Fruit fly (Drosophila melanogaster) whole organism, embryonic: Measurements from ENCODE around the gene mRpS7.

ENCODE experiments used
- Adf1 ChIP-seq: fragments of 200-800 bp; sonication (Bioruptor generic); IDR thresholded peaks from 2 replicates; pipeline ENCODE4 v1.3.6; 2022; ENCODE audit warnings: missing biosample characterization, missing genetic modification characterization
- Antp ChIP-seq: fragments of 200-800 bp; sonication (Bioruptor generic); optimal IDR thresholded peaks from 3 replicates; lab custom pipeline; 2016; ENCODE audit warnings: missing biosample characterization, missing genetic modification characterization
- BEAF-32 ChIP-seq: fragments of 200-800 bp; sonication (Bioruptor generic); optimal IDR thresholded peaks from 3 replicates; lab custom pipeline; 2017; ENCODE audit warnings: missing biosample characterization, missing genetic modification characterization, mild to moderate bottlenecking, moderate library complexity, missing genetic modification reagents
- BtbVII ChIP-seq: fragments of 200-800 bp; sonication (Bioruptor generic); optimal IDR thresholded peaks from 3 replicates; lab custom pipeline; 2017; ENCODE audit warnings: missing biosample characterization, mild to moderate bottlenecking, missing genetic modification characterization
- CG10959 ChIP-seq: fragments of 200-800 bp; sonication (Bioruptor generic); IDR thresholded peaks from 2 replicates; pipeline ENCODE4 v1.3.6; 2022; ENCODE audit warnings: missing biosample characterization, missing genetic modification characterization
- CG13287 ChIP-seq: fragments of 200-800 bp; sonication (Bioruptor generic); IDR thresholded peaks from 2 replicates; pipeline ENCODE4 v1.3.6; 2022; ENCODE audit warnings: missing biosample characterization, missing genetic modification characterization; ENCODE audit not compliant: partially characterized antibody
- CG14014 ChIP-seq: fragments of 200-800 bp; sonication (Bioruptor generic); IDR thresholded peaks from 2 replicates; pipeline ENCODE4 v1.3.6; 2022; ENCODE audit warnings: missing biosample characterization, missing genetic modification characterization
- CG17328 ChIP-seq: fragments of 200-800 bp; sonication (Bioruptor generic); IDR thresholded peaks from 2 replicates; pipeline ENCODE4 v1.3.6; 2022; ENCODE audit warnings: missing biosample characterization, missing genetic modification characterization
- CG17385 ChIP-seq: fragments of 200-800 bp; sonication (Bioruptor generic); optimal IDR thresholded peaks from 3 replicates; lab custom pipeline; 2018; ENCODE audit warnings: missing biosample characterization, mild to moderate bottlenecking, missing genetic modification characterization
- CG4617 ChIP-seq: fragments of 200-800 bp; sonication (Bioruptor generic); optimal IDR thresholded peaks from 3 replicates; lab custom pipeline; 2016; ENCODE audit warnings: missing biosample characterization, missing genetic modification characterization, borderline replicate concordance
- CG9437 ChIP-seq: fragments of 200-800 bp; sonication (Bioruptor generic); optimal IDR thresholded peaks from 2 replicates; lab custom pipeline; 2018; ENCODE audit warnings: missing biosample characterization, mild to moderate bottlenecking, missing genetic modification characterization
- CG9876 ChIP-seq: fragments of 200-800 bp; sonication (Bioruptor generic); optimal IDR thresholded peaks from 2 replicates; lab custom pipeline; 2016; ENCODE audit warnings: missing biosample characterization, missing genetic modification characterization
- Elba2 ChIP-seq: fragments of 200-800 bp; sonication (Bioruptor generic); optimal IDR thresholded peaks from 3 replicates; lab custom pipeline; 2016; ENCODE audit warnings: missing biosample characterization, missing genetic modification characterization
- Fer1 ChIP-seq: fragments of 200-800 bp; sonication (Bioruptor generic); optimal IDR thresholded peaks from 2 replicates; lab custom pipeline; 2017; ENCODE audit warnings: missing biosample characterization, mild to moderate bottlenecking, missing genetic modification characterization
- Fer3 ChIP-seq: fragments of 200-800 bp; sonication (Bioruptor generic); optimal IDR thresholded peaks from 2 replicates; lab custom pipeline; 2018; ENCODE audit warnings: missing biosample characterization, mild to moderate bottlenecking, missing genetic modification characterization, moderate library complexity
- Hey ChIP-seq: fragments of 200-800 bp; sonication (Bioruptor generic); optimal IDR thresholded peaks from 3 replicates; lab custom pipeline; 2018; ENCODE audit warnings: missing biosample characterization, mild to moderate bottlenecking, missing genetic modification characterization
- Kr ChIP-seq: fragments of 200-800 bp; sonication (Bioruptor generic); optimal IDR thresholded peaks from 2 replicates; lab custom pipeline; 2017; ENCODE audit warnings: missing biosample characterization, mild to moderate bottlenecking, missing genetic modification characterization
- Lim3 ChIP-seq: fragments of 200-800 bp; sonication (Bioruptor generic); IDR thresholded peaks from 2 replicates; pipeline ENCODE4 v1.3.6; 2022; ENCODE audit warnings: missing biosample characterization, missing genetic modification characterization
- MTF-1 ChIP-seq: fragments of 200-800 bp; sonication (Bioruptor generic); optimal IDR thresholded peaks from 2 replicates; lab custom pipeline; 2018; ENCODE audit warnings: missing biosample characterization, mild to moderate bottlenecking, missing genetic modification characterization, borderline replicate concordance
- Max ChIP-seq: fragments of 200-800 bp; sonication (Bioruptor generic); optimal IDR thresholded peaks from 2 replicates; lab custom pipeline; 2016; ENCODE audit warnings: missing biosample characterization, mild to moderate bottlenecking, missing genetic modification characterization
- Med ChIP-seq: fragments of 200-800 bp; sonication (Bioruptor generic); peaks from one replicate; lab custom pipeline; 2016; ENCODE audit warnings: missing biosample characterization, missing genetic modification characterization, mild to moderate bottlenecking, inconsistent platforms, moderate library complexity
- Oaz ChIP-seq: fragments of 200-800 bp; sonication (Bioruptor generic); IDR thresholded peaks from 2 replicates; pipeline ENCODE4 v1.3.6; 2022; ENCODE audit warnings: missing biosample characterization, missing genetic modification characterization
- Poxn ChIP-seq: fragments of 200-800 bp; sonication (Bioruptor generic); IDR thresholded peaks from 2 replicates; pipeline ENCODE4 v1.3.6; 2022; ENCODE audit warnings: missing biosample characterization, missing genetic modification characterization
- ab ChIP-seq: fragments of 200-800 bp; sonication (Bioruptor generic); optimal IDR thresholded peaks from 2 replicates; lab custom pipeline; 2016; ENCODE audit warnings: missing biosample characterization, missing genetic modification characterization
- ac ChIP-seq: fragments of 200-800 bp; sonication (Bioruptor generic); optimal IDR thresholded peaks from 3 replicates; lab custom pipeline; 2017; ENCODE audit warnings: missing biosample characterization, mild to moderate bottlenecking, missing genetic modification characterization
- ase ChIP-seq: fragments of 200-800 bp; sonication (Bioruptor generic); IDR thresholded peaks from 3 replicates; pipeline ENCODE4 v1.3.6; 2022; ENCODE audit warnings: missing biosample characterization, missing genetic modification characterization
- ash1 ChIP-seq: fragments of 200-800 bp; sonication (Bioruptor generic); optimal IDR thresholded peaks from 2 replicates; lab custom pipeline; 2018; ENCODE audit warnings: missing biosample characterization, mild to moderate bottlenecking, missing genetic modification characterization
- disco-r ChIP-seq: fragments of 200-800 bp; sonication (Bioruptor generic); optimal IDR thresholded peaks from 2 replicates; lab custom pipeline; 2016; ENCODE audit warnings: missing biosample characterization, missing genetic modification characterization
- dpn ChIP-seq, 2 experiments: fragments of 200-800 bp; sonication (Bioruptor generic); optimal IDR thresholded peaks; 3 replicates each; lab custom pipeline; 2016; ENCODE audit warnings: missing biosample characterization in 2 of 2, missing genetic modification characterization in 2 of 2
- dysf ChIP-seq: fragments of 200-800 bp; sonication (Bioruptor generic); IDR thresholded peaks from 3 replicates; pipeline ENCODE4 v1.3.6; 2022; ENCODE audit warnings: missing biosample characterization, missing genetic modification characterization
- fu2 ChIP-seq: fragments of 200-800 bp; sonication (Bioruptor generic); optimal IDR thresholded peaks from 2 replicates; lab custom pipeline; 2016; ENCODE audit warnings: missing biosample characterization, missing genetic modification characterization
- grn ChIP-seq: fragments of 200-800 bp; sonication (Bioruptor generic); optimal IDR thresholded peaks from 3 replicates; lab custom pipeline; 2017; ENCODE audit warnings: missing biosample characterization, missing genetic modification characterization
- gsb ChIP-seq: fragments of 200-800 bp; sonication (Bioruptor generic); IDR thresholded peaks from 2 replicates; pipeline ENCODE4 v1.3.6; 2022; ENCODE audit warnings: missing biosample characterization, missing genetic modification characterization
- hb ChIP-seq: fragments of 200-800 bp; sonication (Bioruptor generic); IDR thresholded peaks from 3 replicates; pipeline ENCODE4 v1.3.6; 2022; ENCODE audit warnings: missing biosample characterization, missing genetic modification characterization; ENCODE audit not compliant: partially characterized antibody
- inv ChIP-seq: fragments of 200-800 bp; sonication (Bioruptor generic); IDR thresholded peaks from 2 replicates; pipeline ENCODE4 v1.3.6; 2022; ENCODE audit warnings: missing biosample characterization, missing genetic modification characterization; ENCODE audit not compliant: partially characterized antibody
- kay ChIP-seq: fragments of 200-800 bp; sonication (Bioruptor generic); optimal IDR thresholded peaks from 2 replicates; lab custom pipeline; 2016; ENCODE audit warnings: missing biosample characterization, missing genetic modification characterization
- knrl ChIP-seq: fragments of 200-800 bp; sonication (Bioruptor generic); IDR thresholded peaks from 3 replicates; pipeline ENCODE4 v1.3.6; 2022; ENCODE audit warnings: missing biosample characterization, missing genetic modification characterization; ENCODE audit not compliant: partially characterized antibody
- lilli ChIP-seq: fragments of 200-800 bp; sonication (Bioruptor generic); optimal IDR thresholded peaks from 3 replicates; lab custom pipeline; 2016; ENCODE audit warnings: missing biosample characterization, missing genetic modification characterization
- mirr ChIP-seq: fragments of 200-800 bp; sonication (Bioruptor generic); optimal IDR thresholded peaks from 3 replicates; lab custom pipeline; 2018; ENCODE audit warnings: missing biosample characterization, mild to moderate bottlenecking, missing genetic modification characterization
- nerfin-2 ChIP-seq: fragments of 200-800 bp; sonication (Bioruptor generic); IDR thresholded peaks from 2 replicates; pipeline ENCODE4 v1.3.6; 2022; ENCODE audit warnings: missing biosample characterization, missing genetic modification characterization; ENCODE audit not compliant: partially characterized antibody
- oc ChIP-seq: fragments of 200-800 bp; sonication (Bioruptor generic); optimal IDR thresholded peaks from 2 replicates; lab custom pipeline; 2018; ENCODE audit warnings: missing biosample characterization, mild to moderate bottlenecking, missing genetic modification characterization, moderate library complexity
- pho ChIP-seq: fragments of 200-800 bp; sonication (Bioruptor generic); optimal IDR thresholded peaks from 2 replicates; lab custom pipeline; 2016; ENCODE audit warnings: missing biosample characterization, missing genetic modification characterization
- ro ChIP-seq: fragments of 200-800 bp; sonication (Bioruptor generic); IDR thresholded peaks from 2 replicates; pipeline ENCODE4 v1.3.6; 2022; ENCODE audit warnings: missing biosample characterization, missing genetic modification characterization
- sens ChIP-seq: fragments of 200-800 bp; sonication (Bioruptor generic); peaks from one replicate; lab custom pipeline; 2016; ENCODE audit warnings: missing biosample characterization, missing genetic modification characterization
- sima ChIP-seq: fragments of 200-800 bp; sonication (Bioruptor generic); optimal IDR thresholded peaks from 2 replicates; lab custom pipeline; 2016; ENCODE audit warnings: missing biosample characterization, missing genetic modification characterization
- slou ChIP-seq: fragments of 200-800 bp; sonication (Bioruptor generic); optimal IDR thresholded peaks from 3 replicates; lab custom pipeline; 2016; ENCODE audit warnings: missing biosample characterization, missing genetic modification characterization
- tap ChIP-seq: fragments of 200-800 bp; optimal IDR thresholded peaks from 3 replicates; lab custom pipeline; 2019; ENCODE audit warnings: missing biosample characterization, mild to moderate bottlenecking, missing genetic modification characterization, moderate library complexity
- tna ChIP-seq: fragments of 200-800 bp; sonication (Bioruptor generic); IDR thresholded peaks from 2 replicates; pipeline ENCODE4 v1.3.6; 2022; ENCODE audit warnings: missing biosample characterization, missing genetic modification characterization; ENCODE audit not compliant: partially characterized antibody
- twi ChIP-seq: fragments of 200-800 bp; optimal IDR thresholded peaks from 2 replicates; lab custom pipeline; 2019; ENCODE audit warnings: missing biosample characterization, mild to moderate bottlenecking, missing genetic modification characterization, moderate library complexity
- wdn ChIP-seq: fragments of 200-800 bp; sonication (Bioruptor generic); IDR thresholded peaks from 2 replicates; pipeline ENCODE4 v1.3.6; 2022; ENCODE audit warnings: missing biosample characterization, missing genetic modification characterization

mRpS7 gene

DNA sequence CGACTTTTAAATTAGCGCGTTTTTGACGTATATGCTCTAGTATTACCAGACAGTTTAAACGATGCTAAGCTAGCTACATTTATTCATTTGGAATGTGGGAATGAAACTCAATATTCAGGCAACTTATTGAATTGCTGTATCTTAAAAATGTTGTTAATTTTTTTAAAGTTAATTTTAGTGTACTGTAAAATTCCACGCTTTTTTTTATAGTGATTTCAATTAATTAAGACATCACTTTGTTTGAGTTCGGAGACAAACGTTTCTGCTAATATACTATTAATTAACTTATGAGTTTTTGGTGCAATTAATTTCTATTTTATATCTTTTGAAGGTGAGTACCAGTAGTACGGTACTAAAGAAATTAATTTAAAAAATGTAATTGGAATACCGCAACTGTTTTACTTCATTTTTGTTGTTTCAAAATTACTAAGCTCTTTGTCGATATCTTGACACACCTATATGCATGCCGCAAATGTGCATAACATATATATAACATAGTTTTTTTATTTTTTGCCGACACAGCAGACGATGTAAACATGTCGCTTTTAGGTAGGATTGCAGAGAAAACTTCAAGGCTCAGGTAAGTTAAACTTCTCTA is at the start of gene mRpS7, which contains the start of gene Cdk1 (continued):
- TF ChIP-seq dysf (GFP tag; lab: Robert Waterston, UW), result peak; percentile 77; the same call in 2 of the 3 replicates
- 0 out of 2 replicates have a peak, but pooled peaks have one; percentile 35 for TF ChIP-seq Poxn
- TF ChIP-seq CG17328 (GFP tag; lab: Robert Waterston, UW), result peak; percentile 70
- peak; percentile 61 for TF ChIP-seq tap (tag; lab: Kevin White, UChicago)
- no peak for TF ChIP-seq kay (GFP tag; lab: Kevin White, UChicago)
- TF ChIP-seq CG4617 (GFP tag; lab: Kevin White, UChicago), result peak; percentile 23
- no peak for TF ChIP-seq ash1 (GFP tag; lab: Kevin White, UChicago)
- no peak for TF ChIP-seq sima (GFP tag; lab: Kevin White, UChicago)
- TF ChIP-seq slou (GFP tag; lab: Kevin White, UChicago), result peak; percentile 45
- no peak for TF ChIP-seq hb (GFP tag; lab: Robert Waterston, UW)
- TF ChIP-seq Fer1 (GFP tag; lab: Kevin White, UChicago), result peak; percentile 32
- TF ChIP-seq Adf1 (GFP tag; lab: Robert Waterston, UW), result 0 out of 2 replicates have a peak, but pooled peaks have one; percentile 16
- no peak for TF ChIP-seq knrl (GFP tag; lab: Robert Waterston, UW)
- TF ChIP-seq ase (GFP tag; lab: Robert Waterston, UW), result peak; percentile 60; the same call in 2 of the 3 replicates
- TF ChIP-seq CG14014 (GFP tag; lab: Robert Waterston, UW), result peak; percentile 70
- TF ChIP-seq BEAF-32 (GFP tag; lab: Kevin White, UChicago), result peak; percentile 33
- 0 out of 2 replicates have a peak, but pooled peaks have one; percentile 32 for TF ChIP-seq gsb (GFP tag; lab: Robert Waterston, UW)
- TF ChIP-seq Fer3 (tag; lab: Kevin White, UChicago), result peak; percentile 74
- TF ChIP-seq oc (tag; lab: Kevin White, UChicago), result no peak
- no peak for TF ChIP-seq ro (GFP tag; lab: Robert Waterston, UW)
- peak; percentile 71 for TF ChIP-seq lilli
- no peak for TF ChIP-seq Hey
- TF ChIP-seq ab (GFP tag; lab: Kevin White, UChicago), result no peak
- peak; percentile 86 for TF ChIP-seq Med (GFP tag; lab: Kevin White, UChicago)
- TF ChIP-seq CG9437 (GFP tag; lab: Kevin White, UChicago), result peak; percentile 80
- TF ChIP-seq pho (GFP tag; lab: Kevin White, UChicago), result peak; percentile 63
- peak; percentile 94 for TF ChIP-seq sens (GFP tag; lab: Kevin White, UChicago)
- no peak for TF ChIP-seq CG10959
- peak; percentile 28 for TF ChIP-seq BtbVII (GFP tag; lab: Kevin White, UChicago)
- no peak for TF ChIP-seq mirr (GFP tag; lab: Kevin White, UChicago)
- TF ChIP-seq grn (GFP tag; lab: Kevin White, UChicago), result no peak
- TF ChIP-seq CG13287 (GFP tag; lab: Robert Waterston, UW), result no peak
- TF ChIP-seq fu2 (GFP tag; lab: Kevin White, UChicago), result peak; percentile 29
- peak; percentile 29 to 62 for TF ChIP-seq dpn (GFP tag; optimal IDR thresholded peaks at IDR 0.05; lab: Kevin White, UChicago)
- TF ChIP-seq Kr (GFP tag; lab: Kevin White, UChicago), result no peak
- peak; percentile 43 for TF ChIP-seq Antp (GFP tag; lab: Kevin White, UChicago)
- peak; percentile 45 for TF ChIP-seq Oaz (GFP tag; lab: Robert Waterston, UW)
- TF ChIP-seq disco-r (GFP tag; lab: Kevin White, UChicago), result peak; percentile 18
- no peak for TF ChIP-seq CG9876
- no peak for TF ChIP-seq inv (GFP tag; lab: Robert Waterston, UW)
- peak; percentile 79 for TF ChIP-seq Max
- TF ChIP-seq nerfin-2 (GFP tag; lab: Robert Waterston, UW), result no peak
- TF ChIP-seq wdn, result no peak
- TF ChIP-seq ac (GFP tag; lab: Kevin White, UChicago), result no peak
- peak; percentile 62 for TF ChIP-seq twi (tag; lab: Kevin White, UChicago)
- TF ChIP-seq MTF-1 (GFP tag; lab: Kevin White, UChicago), result no peak
- TF ChIP-seq tna (GFP tag; lab: Robert Waterston, UW), result no peak
- TF ChIP-seq Lim3, result no peak
- TF ChIP-seq Elba2 (GFP tag; lab: Kevin White, UChicago), result peak; percentile 29
- peak; percentile 68 for TF ChIP-seq CG17385 (GFP tag; lab: Kevin White, UChicago)
